Fruit fly (Drosophila melanogaster) S2 (cell line): ENCODE results near the gene CG10513.

Experiments
- CG8478 ChIP-seq: fragments of >200 bp; optimal IDR thresholded peaks from 2 replicates; lab custom pipeline; 2018
- CTCF ChIP-seq, 2 experiments: fragments of >200 bp; optimal IDR thresholded peaks; 2 replicates each; lab custom pipeline; 2018

DNA sequence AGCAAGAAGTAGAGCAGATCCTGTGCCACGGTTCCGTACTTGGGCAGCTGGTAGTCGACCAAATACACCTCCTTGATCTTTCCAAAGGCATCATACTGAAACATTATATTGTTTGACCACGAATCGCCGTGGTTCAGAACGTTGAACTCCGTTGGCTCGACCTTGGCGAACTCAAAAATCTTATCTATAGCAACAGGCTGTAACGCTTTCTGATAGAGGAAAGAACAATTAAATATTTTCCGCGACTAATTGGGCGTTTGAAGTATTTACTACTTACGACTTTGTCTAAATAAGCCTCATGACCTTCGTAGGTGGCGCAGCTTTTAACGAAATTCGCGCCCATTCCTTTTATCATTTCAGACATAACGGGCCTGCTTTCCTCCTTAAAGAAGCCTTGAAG is 44.7 kb upstream of the CG10513 start:
- TF ChIP-seq CG8478 (lab: Kevin White, UChicago) (no peak), CTCF (optimal IDR thresholded peaks at IDR 0.05; lab: Kevin White, UChicago) (no peak)
